Fruit fly (Drosophila melanogaster): ENCODE measurements around the gene CG5177.

Gene CG5177

dm6 chr2L:7404923-7405322, at the start of gene CG5177:
Gene CG5177, plus strand, starts transcription at chr2L:7405227.
- TF ChIP-seq pan (optimal IDR thresholded peaks at IDR 0.05) = no peak
- TF ChIP-seq Dfd (GFP tag; optimal IDR thresholded peaks at IDR 0.05) = no peak
- no peak for TF ChIP-seq woc (GFP tag; optimal IDR thresholded peaks at IDR 0.05)
- TF ChIP-seq Rel (GFP tag; optimal IDR thresholded peaks at IDR 0.05) = no peak
- TF ChIP-seq Rel (tag; optimal IDR thresholded peaks at IDR 0.05) = peak; percentile 49
- no peak for TF ChIP-seq sv (GFP tag; optimal IDR thresholded peaks at IDR 0.05)
- TF ChIP-seq ey (GFP tag; optimal IDR thresholded peaks at IDR 0.05) = no peak

dm6 chr2L:7358008-7358582, 46.9 kb upstream of the CG5177 start:
- TF ChIP-seq Hr78 (GFP tag; optimal IDR thresholded peaks at IDR 0.05) = no peak
- peak; percentile 93 for TF ChIP-seq ey (GFP tag; optimal IDR thresholded peaks at IDR 0.05)
- TF ChIP-seq brk (GFP tag; optimal IDR thresholded peaks at IDR 0.05) = peak; percentile 75
- TF ChIP-seq tai (GFP tag; optimal IDR thresholded peaks at IDR 0.05) = peak; percentile 81
- peak; percentile 86 for TF ChIP-seq CG9705 (GFP tag; optimal IDR thresholded peaks at IDR 0.05)
- TF ChIP-seq foxo (GFP tag; optimal IDR thresholded peaks at IDR 0.05) = peak; percentile 72 to 93
- peak; percentile 42 for TF ChIP-seq dsf (GFP tag; optimal IDR thresholded peaks at IDR 0.05; ENCODE audit: borderline replicate concordance)
- peak; percentile 86 for TF ChIP-seq sage (GFP tag; optimal IDR thresholded peaks at IDR 0.05)
- TF ChIP-seq usp (GFP tag; optimal IDR thresholded peaks at IDR 0.05) = no peak
- no peak for TF ChIP-seq N (GFP tag; optimal IDR thresholded peaks at IDR 0.05)
- TF ChIP-seq HLH106 (tag; optimal IDR thresholded peaks at IDR 0.05) = peak; percentile 92
- TF ChIP-seq Dfd (GFP tag; optimal IDR thresholded peaks at IDR 0.05) = no peak
- TF ChIP-seq woc (GFP tag; optimal IDR thresholded peaks at IDR 0.05) = peak; percentile 90
- peak; percentile 95 for TF ChIP-seq fru (GFP tag; optimal IDR thresholded peaks at IDR 0.05)
- no peak for TF ChIP-seq sv (GFP tag; optimal IDR thresholded peaks at IDR 0.05)
- TF ChIP-seq Abd-B (GFP tag; optimal IDR thresholded peaks at IDR 0.05) = no peak
- no peak for TF ChIP-seq Vsx2 (GFP tag; optimal IDR thresholded peaks at IDR 0.05; ENCODE audit: partially characterized antibody)
- TF ChIP-seq OdsH (GFP tag; optimal IDR thresholded peaks at IDR 0.05) = peak; percentile 90
- TF ChIP-seq CG32264 (GFP tag; optimal IDR thresholded peaks at IDR 0.05) = peak; percentile 85
- peak; percentile 92 for TF ChIP-seq rgr (GFP tag; optimal IDR thresholded peaks at IDR 0.05)
- TF ChIP-seq dmrt93B (GFP tag; optimal IDR thresholded peaks at IDR 0.05) = peak; percentile 76
- no peak for TF ChIP-seq jim (GFP tag; optimal IDR thresholded peaks at IDR 0.05)
- TF ChIP-seq Sp1 (GFP tag; optimal IDR thresholded peaks at IDR 0.05) = peak; percentile 89
- peak; percentile 44 for TF ChIP-seq CrebA (GFP tag; optimal IDR thresholded peaks at IDR 0.05; ENCODE audit: borderline replicate concordance)
- no peak for TF ChIP-seq Dif (GFP tag; optimal IDR thresholded peaks at IDR 0.05; ENCODE audit: partially characterized antibody)
- TF ChIP-seq dl (GFP tag; optimal IDR thresholded peaks at IDR 0.05; ENCODE audit: insufficient read depth in 1 of 2, partially characterized antibody in 2 of 2) = no peak
- peak; percentile 7 for TF ChIP-seq Hr83 (GFP tag; optimal IDR thresholded peaks at IDR 0.05; ENCODE audit: poor library complexity, severe bottlenecking)
- TF ChIP-seq br (GFP tag; optimal IDR thresholded peaks at IDR 0.05) = peak; percentile 94
- no peak for TF ChIP-seq GATAd (GFP tag; optimal IDR thresholded peaks at IDR 0.05)
- peak; percentile 79 for TF ChIP-seq Jra (GFP tag; optimal IDR thresholded peaks at IDR 0.05)
- TF ChIP-seq Myc (optimal IDR thresholded peaks at IDR 0.05) = no peak
- TF ChIP-seq Rel (GFP tag; optimal IDR thresholded peaks at IDR 0.05) = peak; percentile 84
- TF ChIP-seq Rel (tag; optimal IDR thresholded peaks at IDR 0.05) = peak; percentile 80
- peak; percentile 92 for TF ChIP-seq Hnf4 (GFP tag; optimal IDR thresholded peaks at IDR 0.05)
- no peak for TF ChIP-seq lola (GFP tag; optimal IDR thresholded peaks at IDR 0.05)
- TF ChIP-seq h (GFP tag; optimal IDR thresholded peaks at IDR 0.05) = peak; percentile 96
- TF ChIP-seq pan (optimal IDR thresholded peaks at IDR 0.05) = no peak
- TF ChIP-seq psq (GFP tag; optimal IDR thresholded peaks at IDR 0.05) = peak; percentile 82
- no peak for TF ChIP-seq Mio (GFP tag; optimal IDR thresholded peaks at IDR 0.05)

dm6 chr2L:7358788-7359187, 46.2 kb upstream of the CG5177 start:
- TF ChIP-seq Dfd (GFP tag; optimal IDR thresholded peaks at IDR 0.05) = no peak
- peak; percentile 22 for TF ChIP-seq Dif (GFP tag; optimal IDR thresholded peaks at IDR 0.05; ENCODE audit: partially characterized antibody)
- peak; percentile 7 for TF ChIP-seq Vsx2 (GFP tag; optimal IDR thresholded peaks at IDR 0.05; ENCODE audit: partially characterized antibody)
